Worm (Caenorhabditis elegans) whole organism, young adult: ENCODE results near the gene R04F11.2.

Experiments
- B0019.2 ChIP-seq: fragments of 200-800 bp; sonication (Bioruptor generic); conservative IDR thresholded peaks from 2 replicates; pipeline ENCODE4 v1.3.6; 2022; ENCODE audit warnings: missing genetic modification reagents, missing genetic modification characterization, missing compliant biosample characterization
- B0035.1 ChIP-seq: sonication (generic microtip); optimal IDR thresholded peaks from 2 replicates; lab custom pipeline; 2016; ENCODE audit warnings: missing genetic modification characterization, mild to moderate bottlenecking, missing compliant biosample characterization, missing genotype, missing genetic modification reagents
- B0336.3 ChIP-seq: fragments of 200-800 bp; sonication (Bioruptor generic); IDR thresholded peaks from 2 replicates; pipeline ENCODE4 v1.3.6; 2022; ENCODE audit warnings: missing genetic modification characterization, missing compliant biosample characterization
- D2030.7 ChIP-seq: fragments of 200-800 bp; sonication (Bioruptor generic); IDR thresholded peaks from 2 replicates; pipeline ENCODE4 v1.3.6; 2022; ENCODE audit warnings: missing genetic modification reagents, missing genetic modification characterization, missing compliant biosample characterization
- F10E7.11 ChIP-seq: sonication (generic microtip); optimal IDR thresholded peaks from 2 replicates; lab custom pipeline; 2017; ENCODE audit warnings: mild to moderate bottlenecking, missing genetic modification characterization, moderate library complexity, missing compliant biosample characterization
- F22D6.2 ChIP-seq: sonication (generic microtip); optimal IDR thresholded peaks from 2 replicates; lab custom pipeline; 2016; ENCODE audit warnings: mild to moderate bottlenecking, missing genetic modification characterization, missing compliant biosample characterization
- F37B4.10 ChIP-seq: fragments of 200-800 bp; sonication (Bioruptor generic); IDR thresholded peaks from 2 replicates; pipeline ENCODE4 v1.3.6; 2022; ENCODE audit warnings: missing genetic modification characterization, missing compliant biosample characterization
- F39B2.1 ChIP-seq: fragments of 200-800 bp; sonication (Bioruptor generic); IDR thresholded peaks from 2 replicates; pipeline ENCODE4 v1.3.6; 2022; ENCODE audit warnings: missing genetic modification reagents, missing genetic modification characterization, missing compliant biosample characterization
- F49E8.2 ChIP-seq: sonication (generic microtip); optimal IDR thresholded peaks from 3 replicates; lab custom pipeline; 2017; ENCODE audit warnings: missing genetic modification characterization, mild to moderate bottlenecking, missing compliant biosample characterization, antibody characterized with exemption, moderate library complexity; ENCODE audit not compliant: insufficient read depth
- K12H6.12 ChIP-seq: fragments of 200-800 bp; sonication (Bioruptor generic); optimal IDR thresholded peaks from 2 replicates; lab custom pipeline; 2018; ENCODE audit warnings: mild to moderate bottlenecking, missing genetic modification characterization, missing compliant biosample characterization
- T07F8.4 ChIP-seq: sonication (generic microtip); optimal IDR thresholded peaks from 2 replicates; lab custom pipeline; 2016; ENCODE audit warnings: mild to moderate bottlenecking, missing genetic modification characterization, moderate library complexity, missing compliant biosample characterization
- Y56A3A.18 ChIP-seq: fragments of 200-800 bp; sonication (Bioruptor generic); IDR thresholded peaks from 2 replicates; pipeline ENCODE4 v1.3.6; 2022; ENCODE audit warnings: missing genetic modification reagents, missing genetic modification characterization, missing compliant biosample characterization
- Y67H2A.10 ChIP-seq: fragments of 200-800 bp; sonication (Bioruptor generic); conservative IDR thresholded peaks from 2 replicates; pipeline ENCODE4 v1.3.6; 2022; ENCODE audit warnings: missing genetic modification reagents, missing genetic modification characterization, missing compliant biosample characterization
- Y79H2A.3 ChIP-seq: fragments of 200-800 bp; sonication (Bioruptor generic); conservative IDR thresholded peaks from 2 replicates; pipeline ENCODE4 v1.3.6; 2022; ENCODE audit warnings: missing genetic modification reagents, missing genetic modification characterization, missing compliant biosample characterization
- aptf-2 ChIP-seq: fragments of 200-800 bp; sonication (Bioruptor generic); conservative IDR thresholded peaks from 2 replicates; pipeline ENCODE4 v1.3.6; 2022; ENCODE audit warnings: missing genetic modification reagents, missing genetic modification characterization, missing compliant biosample characterization
- attf-6 ChIP-seq: fragments of 200-800 bp; sonication (Bioruptor generic); IDR thresholded peaks from 2 replicates; pipeline ENCODE4 v1.3.6; 2022; ENCODE audit warnings: missing genetic modification reagents, missing genetic modification characterization, missing compliant biosample characterization
- cebp-1 ChIP-seq, 2 experiments: fragments of 200-800 bp in 1 of 2; sonication (Bioruptor generic) in 1 of 2; sonication (generic microtip) in 1 of 2; IDR thresholded peaks in 1 of 2; optimal IDR thresholded peaks in 1 of 2; 2 replicates each; pipeline versions ENCODE4 v1.3.6 to Lab custom; 2017 to 2022; ENCODE audit warnings: missing compliant biosample characterization in 2 of 2, missing genetic modification characterization in 2 of 2, mild to moderate bottlenecking in 1 of 2, missing genetic modification reagents in 1 of 2, moderate library complexity in 1 of 2
- cebp-2 ChIP-seq: fragments of 200-800 bp; sonication (Bioruptor generic); IDR thresholded peaks from 2 replicates; pipeline ENCODE4 v1.3.6; 2022; ENCODE audit warnings: missing genetic modification characterization, missing compliant biosample characterization
- ceh-40 ChIP-seq: fragments of 200-800 bp; sonication (Bioruptor generic); IDR thresholded peaks from 2 replicates; pipeline ENCODE4 v1.3.6; 2022; ENCODE audit warnings: missing genetic modification characterization, missing compliant biosample characterization
- ceh-58 ChIP-seq: fragments of 200-800 bp; sonication (Bioruptor generic); IDR thresholded peaks from 2 replicates; pipeline ENCODE4 v1.3.6; 2022; ENCODE audit warnings: missing genetic modification characterization, missing compliant biosample characterization
- die-1 ChIP-seq: sonication (generic microtip); optimal IDR thresholded peaks from 2 replicates; lab custom pipeline; 2016; ENCODE audit warnings: missing genotype, mild to moderate bottlenecking, missing genetic modification characterization, missing compliant biosample characterization
- dox-1 ChIP-seq: fragments of 200-800 bp; sonication (Bioruptor generic); IDR thresholded peaks from 2 replicates; pipeline ENCODE4 v1.3.6; 2022; ENCODE audit warnings: missing genetic modification reagents, missing genetic modification characterization, missing compliant biosample characterization
- efl-1 ChIP-seq: fragments of 150-350 bp; optimal IDR thresholded peaks from 2 replicates; lab custom pipeline; 2014; ENCODE audit warnings: missing biosample characterization, missing genetic modification reagents, missing genetic modification characterization
- egrh-3 ChIP-seq: fragments of 200-800 bp; sonication (Bioruptor generic); IDR thresholded peaks from 2 replicates; pipeline ENCODE4 v1.3.6; 2022; ENCODE audit warnings: missing genetic modification reagents, missing genetic modification characterization, missing compliant biosample characterization
- ets-4 ChIP-seq: fragments of 200-800 bp; sonication (Bioruptor generic); optimal IDR thresholded peaks from 2 replicates; lab custom pipeline; 2018; ENCODE audit warnings: mild to moderate bottlenecking, missing genetic modification characterization, missing compliant biosample characterization
- gei-17 ChIP-seq: fragments of 200-800 bp; sonication (Bioruptor generic); optimal IDR thresholded peaks from 2 replicates; lab custom pipeline; 2018; ENCODE audit warnings: mild to moderate bottlenecking, missing genetic modification characterization, missing compliant biosample characterization
- lag-1 ChIP-seq: fragments of 200-800 bp; sonication (Bioruptor generic); IDR thresholded peaks from 2 replicates; pipeline ENCODE4 v1.3.6; 2022; ENCODE audit warnings: missing genetic modification reagents, missing genetic modification characterization, missing compliant biosample characterization
- let-607 ChIP-seq, 2 experiments: fragments of 200-800 bp in 1 of 2; sonication (Bioruptor generic) in 1 of 2; sonication (generic microtip) in 1 of 2; optimal IDR thresholded peaks; 2 replicates each; lab custom pipeline; 2016 to 2018; ENCODE audit warnings: mild to moderate bottlenecking in 2 of 2, missing compliant biosample characterization in 2 of 2, missing genetic modification characterization in 2 of 2, moderate library complexity in 2 of 2, missing genotype in 1 of 2
- lir-1 ChIP-seq: fragments of 200-800 bp; sonication (Bioruptor generic); conservative IDR thresholded peaks from 2 replicates; pipeline ENCODE4 v1.3.6; 2022; ENCODE audit warnings: missing genetic modification reagents, missing genetic modification characterization, missing compliant biosample characterization
- lsl-1 ChIP-seq: fragments of 200-800 bp; sonication (Bioruptor generic); optimal IDR thresholded peaks from 2 replicates; lab custom pipeline; 2018; ENCODE audit warnings: mild to moderate bottlenecking, missing genetic modification characterization, moderate library complexity, missing compliant biosample characterization
- madf-10 ChIP-seq: sonication (generic microtip); optimal IDR thresholded peaks from 2 replicates; lab custom pipeline; 2016; ENCODE audit warnings: mild to moderate bottlenecking, missing genetic modification characterization, missing compliant biosample characterization
- madf-8 ChIP-seq: fragments of 200-800 bp; sonication (Bioruptor generic); conservative IDR thresholded peaks from 2 replicates; pipeline ENCODE4 v1.3.6; 2022; ENCODE audit warnings: missing genetic modification reagents, missing genetic modification characterization, missing compliant biosample characterization
- mcd-1 ChIP-seq: fragments of 200-800 bp; sonication (Bioruptor generic); IDR thresholded peaks from 2 replicates; pipeline ENCODE4 v1.3.6; 2022; ENCODE audit warnings: missing genetic modification reagents, missing genetic modification characterization, missing compliant biosample characterization
- nfya-1 ChIP-seq: sonication (generic microtip); optimal IDR thresholded peaks from 2 replicates; lab custom pipeline; 2017; ENCODE audit warnings: antibody characterized with exemption, missing compliant biosample characterization, missing genetic modification characterization, borderline replicate concordance; ENCODE audit not compliant: insufficient read depth
- nhr-120 ChIP-seq: fragments of 200-800 bp; sonication (Bioruptor generic); IDR thresholded peaks from 2 replicates; pipeline ENCODE4 v1.3.6; 2022; ENCODE audit warnings: missing genetic modification characterization, missing compliant biosample characterization
- nhr-179 ChIP-seq: sonication (generic microtip); optimal IDR thresholded peaks from 2 replicates; lab custom pipeline; 2016; ENCODE audit warnings: mild to moderate bottlenecking, missing genetic modification characterization, missing compliant biosample characterization
- nhr-90 ChIP-seq: sonication (generic microtip); optimal IDR thresholded peaks from 2 replicates; lab custom pipeline; 2016; ENCODE audit warnings: missing genotype, mild to moderate bottlenecking, missing genetic modification characterization, missing compliant biosample characterization
- snpc-1.1 ChIP-seq: sonication (generic microtip); optimal IDR thresholded peaks from 2 replicates; lab custom pipeline; 2017; ENCODE audit warnings: missing genetic modification characterization, mild to moderate bottlenecking, missing compliant biosample characterization, antibody characterized with exemption, moderate library complexity, missing genotype, missing genetic modification reagents; ENCODE audit not compliant: insufficient read depth
- snpc-1.3 ChIP-seq: sonication (generic microtip); optimal IDR thresholded peaks from 2 replicates; lab custom pipeline; 2017; ENCODE audit warnings: missing genetic modification characterization, mild to moderate bottlenecking, missing compliant biosample characterization, antibody characterized with exemption, moderate library complexity, missing genotype, missing genetic modification reagents; ENCODE audit not compliant: insufficient read depth
- snpc-4 ChIP-seq, 5 experiments: fragments of 150-350 bp in 1 of 5; sonication (generic microtip) in 4 of 5; optimal IDR thresholded peaks; 2 replicates each; lab custom pipeline; 2014 to 2018; ENCODE audit warnings: missing genetic modification characterization in 5 of 5, missing biosample characterization in 3 of 5, antibody characterized with exemption in 2 of 5, mild to moderate bottlenecking in 2 of 5, missing compliant biosample characterization in 2 of 5, missing genotype in 2 of 5, moderate library complexity in 2 of 5, missing genetic modification reagents in 1 of 5
- somi-1 ChIP-seq: fragments of 200-800 bp; sonication (Bioruptor generic); optimal IDR thresholded peaks from 2 replicates; lab custom pipeline; 2018; ENCODE audit warnings: mild to moderate bottlenecking, missing genetic modification characterization, missing compliant biosample characterization
- sptf-2 ChIP-seq: fragments of 200-800 bp; sonication (Bioruptor generic); optimal IDR thresholded peaks from 2 replicates; lab custom pipeline; 2018; ENCODE audit warnings: mild to moderate bottlenecking, missing genetic modification characterization, missing compliant biosample characterization
- tbx-9 ChIP-seq: sonication (generic microtip); optimal IDR thresholded peaks from 2 replicates; lab custom pipeline; 2016; ENCODE audit warnings: borderline replicate concordance, missing genetic modification characterization, inconsistent platforms, missing compliant biosample characterization
- zfh-2 ChIP-seq: fragments of 200-800 bp; sonication (Bioruptor generic); conservative IDR thresholded peaks from 2 replicates; pipeline ENCODE4 v1.3.6; 2022; ENCODE audit warnings: missing genetic modification reagents, missing genetic modification characterization, missing compliant biosample characterization
- ztf-28 ChIP-seq: fragments of 200-800 bp; sonication (Bioruptor generic); IDR thresholded peaks from 2 replicates; pipeline ENCODE4 v1.3.6; 2022; ENCODE audit warnings: missing genetic modification reagents, missing genetic modification characterization, missing compliant biosample characterization
- ztf-3 ChIP-seq: fragments of 200-800 bp; sonication (Bioruptor generic); optimal IDR thresholded peaks from 2 replicates; lab custom pipeline; 2018; ENCODE audit warnings: mild to moderate bottlenecking, missing genetic modification characterization, missing compliant biosample characterization

R04F11.2 gene

ce11 chrV:12291587-12291986 is 26.6 kb upstream of the R04F11.2 start, which contains the start of the genes srpa-68 and srh-16 (continued):
- TF ChIP-seq nhr-90 (tag; lab: Kevin White, UChicago) = peak; percentile 12
- TF ChIP-seq attf-6 (GFP tag; lab: Robert Waterston, UW) = 0 out of 2 replicates have a peak, but pooled peaks have one; percentile 34
- peak; percentile 23 for TF ChIP-seq die-1
- TF ChIP-seq ceh-58 (GFP tag; lab: Robert Waterston, UW) = no peak
- peak; percentile 42; the same call in 1 of the 2 replicates for TF ChIP-seq zfh-2
- no peak for TF ChIP-seq T07F8.4
- TF ChIP-seq gei-17 = peak; percentile 35
- TF ChIP-seq Y67H2A.10 (GFP tag; lab: Robert Waterston, UW) = no peak
- peak; percentile 52 for TF ChIP-seq snpc-1.1 (tag; lab: Kevin White, UChicago)
- no peak for TF ChIP-seq B0035.1 (tag; lab: Kevin White, UChicago)
- no peak for TF ChIP-seq ztf-3 (GFP tag; lab: Kevin White, UChicago)
- TF ChIP-seq Y79H2A.3 = no peak
- TF ChIP-seq F10E7.11 (tag; lab: Kevin White, UChicago) = no peak
- TF ChIP-seq ceh-40 (GFP tag; lab: Robert Waterston, UW) = no peak
- TF ChIP-seq madf-10 (tag; lab: Kevin White, UChicago) = peak; percentile 58
- TF ChIP-seq snpc-4 (GFP tag; optimal IDR thresholded peaks at IDR 0.05; lab: Kevin White, UChicago) = peak; percentile 60
- TF ChIP-seq snpc-4 (tag; optimal IDR thresholded peaks at IDR 0.05; lab: Kevin White, UChicago) = peak; percentile 48 to 75 (median 64)
- peak; percentile 82 to 94 for TF ChIP-seq let-607 (tag; optimal IDR thresholded peaks at IDR 0.05; lab: Kevin White, UChicago)
- peak; percentile 65 for TF ChIP-seq snpc-1.3
- TF ChIP-seq lag-1 (GFP tag; lab: Robert Waterston, UW) = no peak
- TF ChIP-seq lsl-1 (GFP tag; lab: Kevin White, UChicago) = peak; percentile 68
- TF ChIP-seq B0019.2 (GFP tag; lab: Robert Waterston, UW) = no peak
- no peak; the same call in 1 of the 2 replicates for TF ChIP-seq madf-8
- TF ChIP-seq D2030.7 (GFP tag; lab: Robert Waterston, UW) = peak; percentile 52; the same call in 1 of the 2 replicates
- peak; percentile 87 for TF ChIP-seq efl-1 (GFP tag; lab: Kevin White, UChicago)
- no peak for TF ChIP-seq nhr-179 (tag; lab: Kevin White, UChicago)
- TF ChIP-seq nhr-120 (GFP tag; lab: Robert Waterston, UW) = no peak
- no peak for TF ChIP-seq somi-1 (GFP tag; lab: Kevin White, UChicago)
- TF ChIP-seq lir-1 = 0 out of 2 replicates have a peak, but pooled peaks have one; percentile 41
- no peak for TF ChIP-seq nfya-1 (tag; lab: Kevin White, UChicago)
- TF ChIP-seq F37B4.10 (GFP tag; lab: Robert Waterston, UW) = no peak
- TF ChIP-seq K12H6.12 (tag; lab: Kevin White, UChicago) = peak; percentile 49
- TF ChIP-seq tbx-9 (tag; lab: Kevin White, UChicago) = no peak
- 0 out of 2 replicates have a peak, but pooled peaks have one; percentile 31 for TF ChIP-seq egrh-3
- no peak for TF ChIP-seq ets-4
- peak; percentile 78 for TF ChIP-seq B0336.3
- TF ChIP-seq sptf-2 (GFP tag; lab: Kevin White, UChicago) = no peak
- TF ChIP-seq F22D6.2 (tag; lab: Kevin White, UChicago) = peak; percentile 50
- TF ChIP-seq Y56A3A.18 = peak; percentile 93
- TF ChIP-seq mcd-1 (GFP tag; lab: Robert Waterston, UW) = peak; percentile 91
- TF ChIP-seq F49E8.2 (tag; lab: Kevin White, UChicago) = peak; percentile 20
- peak; percentile 90 for TF ChIP-seq dox-1 (GFP tag; lab: Robert Waterston, UW)
- TF ChIP-seq cebp-1 (GFP tag; IDR thresholded peaks at IDR 0.05; lab: Robert Waterston, UW) = no peak
- TF ChIP-seq cebp-1 (tag; optimal IDR thresholded peaks at IDR 0.05; lab: Kevin White, UChicago) = peak; percentile 85
- TF ChIP-seq aptf-2 = no peak
- no peak for TF ChIP-seq ztf-28 (GFP tag; lab: Robert Waterston, UW)
- TF ChIP-seq cebp-2 (GFP tag; lab: Robert Waterston, UW) = no peak
- TF ChIP-seq F39B2.1 (GFP tag; lab: Robert Waterston, UW) = 0 out of 2 replicates have a peak, but pooled peaks have one; percentile 78
